Worm (Caenorhabditis elegans): Measurements from ENCODE around the gene cnt-2.

ce11 chrIII:10709676-10710075 lies 54.9 kb downstream of the cnt-2 start:
- TF ChIP-seq sea-1 (GFP tag; conservative IDR thresholded peaks at IDR 0.05) (no peak), flt-1 (GFP tag; IDR thresholded peaks at IDR 0.05) (no peak), scrt-1 (GFP tag; IDR thresholded peaks at IDR 0.05) (no peak), hnd-1 (tag; optimal IDR thresholded peaks at IDR 0.05) (no peak), B0310.2 (tag; optimal IDR thresholded peaks at IDR 0.05) (no peak), tra-4 (tag; optimal IDR thresholded peaks at IDR 0.05) (no peak), pes-1 (GFP tag; IDR thresholded peaks at IDR 0.05) (no peak), tbx-11 (GFP tag; IDR thresholded peaks at IDR 0.05) (no peak), ets-7 (tag; optimal IDR thresholded peaks at IDR 0.05) (no peak), ceh-13 (GFP tag; optimal IDR thresholded peaks at IDR 0.05) (no peak), F13C5.2 (tag; optimal IDR thresholded peaks at IDR 0.05) (no peak)
